Worm (Caenorhabditis elegans) whole organism, L1 larva: ENCODE data around the gene K11E4.1.

ENCODE experiments used
- C16A3.4 ChIP-seq: fragments of 150-350 bp; optimal IDR thresholded peaks from 2 replicates; lab custom pipeline; 2014; ENCODE audit warnings: missing biosample characterization, missing genetic modification characterization
- F16B12.6 ChIP-seq: fragments of 150-350 bp; optimal IDR thresholded peaks from 2 replicates; lab custom pipeline; 2014; ENCODE audit warnings: missing biosample characterization, missing genetic modification characterization
- Y116A8C.19 ChIP-seq: sonication (generic microtip); optimal IDR thresholded peaks from 2 replicates; lab custom pipeline; 2016; ENCODE audit warnings: missing compliant biosample characterization, missing genetic modification characterization, borderline replicate concordance
- alr-1 ChIP-seq: fragments of 200-800 bp; sonication (Bioruptor generic); optimal IDR thresholded peaks from 2 replicates; lab custom pipeline; 2018; ENCODE audit warnings: borderline replicate concordance, mild to moderate bottlenecking, missing genetic modification characterization, missing compliant biosample characterization
- blmp-1 ChIP-seq: fragments of 150-350 bp; optimal IDR thresholded peaks from 2 replicates; lab custom pipeline; 2014; ENCODE audit warnings: missing biosample characterization, missing genetic modification characterization
- ceh-8 ChIP-seq: fragments of 200-800 bp; sonication (Bioruptor generic); optimal IDR thresholded peaks from 2 replicates; lab custom pipeline; 2018; ENCODE audit warnings: mild to moderate bottlenecking, missing genetic modification characterization, moderate library complexity, missing compliant biosample characterization
- ceh-88 ChIP-seq: fragments of 200-800 bp; sonication (Bioruptor generic); IDR thresholded peaks from 2 replicates; pipeline ENCODE4 v1.3.6; 2022; ENCODE audit warnings: missing genetic modification characterization, missing compliant biosample characterization
- dsc-1 ChIP-seq: sonication (generic microtip); optimal IDR thresholded peaks from 2 replicates; lab custom pipeline; 2016; ENCODE audit warnings: mild to moderate bottlenecking, missing genetic modification characterization, missing compliant biosample characterization
- efl-3 ChIP-seq: fragments of 200-800 bp; sonication (Bioruptor generic); optimal IDR thresholded peaks from 2 replicates; lab custom pipeline; 2018; ENCODE audit warnings: mild to moderate bottlenecking, missing genetic modification characterization, missing compliant biosample characterization
- egl-27 ChIP-seq, 2 experiments: fragments of 150-350 bp in 1 of 2; sonication (generic microtip); optimal IDR thresholded peaks; 3 replicates each; lab custom pipeline; 2017 to 2018; ENCODE audit warnings: missing biosample characterization in 2 of 2, missing genetic modification characterization in 2 of 2, missing genetic modification reagents in 2 of 2
- elt-2 ChIP-seq: sonication (generic microtip); optimal IDR thresholded peaks from 2 replicates; lab custom pipeline; 2016; ENCODE audit warnings: missing genetic modification characterization, mild to moderate bottlenecking, inconsistent platforms, missing compliant biosample characterization, missing genetic modification reagents
- elt-3 ChIP-seq, 6 experiments: fragments of 150-350 bp in 1 of 6; sonication (generic microtip); optimal IDR thresholded peaks; 2 replicates each; lab custom pipeline; 2017 to 2018; ENCODE audit warnings: missing biosample characterization in 6 of 6, missing genetic modification characterization in 6 of 6, inconsistent platforms in 1 of 6
- fkh-10 ChIP-seq: sonication (generic microtip); optimal IDR thresholded peaks from 2 replicates; lab custom pipeline; 2017; ENCODE audit warnings: missing biosample characterization, missing genetic modification reagents, missing genetic modification characterization
- fkh-4 ChIP-seq: sonication (generic microtip); optimal IDR thresholded peaks from 2 replicates; lab custom pipeline; 2016; ENCODE audit warnings: missing compliant biosample characterization, missing genetic modification characterization, borderline replicate concordance
- fkh-8 ChIP-seq: sonication (generic microtip); optimal IDR thresholded peaks from 2 replicates; lab custom pipeline; 2016; ENCODE audit warnings: mild to moderate bottlenecking, missing genetic modification characterization, missing compliant biosample characterization
- hlh-4 ChIP-seq: sonication (generic microtip); optimal IDR thresholded peaks from 2 replicates; lab custom pipeline; 2016; ENCODE audit warnings: mild to moderate bottlenecking, missing genetic modification characterization, missing compliant biosample characterization
- irx-1 ChIP-seq: sonication (generic microtip); optimal IDR thresholded peaks from 2 replicates; lab custom pipeline; 2016; ENCODE audit warnings: missing genetic modification characterization, missing compliant biosample characterization
- lin-13 ChIP-seq: fragments of 150-350 bp; optimal IDR thresholded peaks from 2 replicates; lab custom pipeline; 2014; ENCODE audit warnings: missing biosample characterization, missing genetic modification reagents, missing genetic modification characterization
- lin-14 ChIP-seq: fragments of 200-800 bp; sonication (Bioruptor generic); optimal IDR thresholded peaks from 2 replicates; lab custom pipeline; 2018; ENCODE audit warnings: mild to moderate bottlenecking, missing genetic modification characterization, moderate library complexity, missing compliant biosample characterization
- lin-35 ChIP-seq, 2 experiments: fragments of 150-350 bp; optimal IDR thresholded peaks; 2 replicates each; lab custom pipeline; 2014; ENCODE audit warnings: missing biosample characterization in 2 of 2, missing genetic modification characterization in 2 of 2, missing genetic modification reagents in 2 of 2
- lin-39 ChIP-seq: fragments of 150-350 bp; optimal IDR thresholded peaks from 2 replicates; lab custom pipeline; 2014; ENCODE audit warnings: missing biosample characterization, missing genetic modification reagents, missing genetic modification characterization
- mab-9 ChIP-seq: fragments of 200-800 bp; sonication (Bioruptor generic); IDR thresholded peaks from 2 replicates; pipeline ENCODE4 v1.3.6; 2022; ENCODE audit warnings: missing genetic modification reagents, missing genetic modification characterization, missing compliant biosample characterization
- mep-1 ChIP-seq: fragments of 150-350 bp; optimal IDR thresholded peaks from 2 replicates; lab custom pipeline; 2014; ENCODE audit warnings: missing biosample characterization, missing genetic modification characterization
- nhr-20 ChIP-seq: sonication (generic microtip); optimal IDR thresholded peaks from 2 replicates; lab custom pipeline; 2016; ENCODE audit warnings: mild to moderate bottlenecking, missing genetic modification characterization, missing compliant biosample characterization
- nhr-28 ChIP-seq: fragments of 150-350 bp; optimal IDR thresholded peaks from 2 replicates; lab custom pipeline; 2014; ENCODE audit warnings: missing biosample characterization, missing genetic modification characterization
- nhr-47 ChIP-seq: sonication (generic microtip); optimal IDR thresholded peaks from 2 replicates; lab custom pipeline; 2016; ENCODE audit warnings: mild to moderate bottlenecking, missing genetic modification characterization, moderate library complexity, missing compliant biosample characterization
- nhr-71 ChIP-seq: sonication (generic microtip); optimal IDR thresholded peaks from 2 replicates; lab custom pipeline; 2016; ENCODE audit warnings: mild to moderate bottlenecking, missing genetic modification characterization, moderate library complexity, missing compliant biosample characterization
- nhr-76 ChIP-seq: sonication (generic microtip); optimal IDR thresholded peaks from 2 replicates; lab custom pipeline; 2017; ENCODE audit warnings: missing biosample characterization, missing genetic modification characterization
- nhr-85 ChIP-seq: sonication (generic microtip); peaks from one replicate; lab custom pipeline; 2016; ENCODE audit warnings: missing genetic modification characterization, inconsistent platforms, missing compliant biosample characterization
- nhr-90 ChIP-seq: sonication (generic microtip); optimal IDR thresholded peaks from 2 replicates; lab custom pipeline; 2016; ENCODE audit warnings: mild to moderate bottlenecking, missing genetic modification characterization, missing compliant biosample characterization; ENCODE audit not compliant: poor library complexity
- pqm-1 ChIP-seq: sonication (generic microtip); optimal IDR thresholded peaks from 3 replicates; lab custom pipeline; 2017; ENCODE audit warnings: missing biosample characterization, missing genetic modification characterization
- rnt-1 ChIP-seq: sonication (generic microtip); optimal IDR thresholded peaks from 2 replicates; lab custom pipeline; 2016; ENCODE audit warnings: mild to moderate bottlenecking, missing genetic modification characterization, moderate library complexity, missing compliant biosample characterization
- skn-1 ChIP-seq: fragments of 150-350 bp; optimal IDR thresholded peaks from 2 replicates; lab custom pipeline; 2014; ENCODE audit warnings: missing biosample characterization, missing genetic modification characterization
- snpc-4 ChIP-seq: fragments of 150-350 bp; optimal IDR thresholded peaks from 2 replicates; lab custom pipeline; 2014; ENCODE audit warnings: missing biosample characterization, missing genetic modification characterization
- snu-23 ChIP-seq: sonication (generic microtip); optimal IDR thresholded peaks from 2 replicates; lab custom pipeline; 2016; ENCODE audit warnings: missing genetic modification characterization, missing compliant biosample characterization
- swsn-7 ChIP-seq: sonication (generic microtip); optimal IDR thresholded peaks from 2 replicates; lab custom pipeline; 2016; ENCODE audit warnings: missing genetic modification characterization, missing compliant biosample characterization
- tbx-2 ChIP-seq: sonication (generic microtip); optimal IDR thresholded peaks from 2 replicates; lab custom pipeline; 2016; ENCODE audit warnings: missing genetic modification characterization, missing compliant biosample characterization
- unc-86 ChIP-seq: sonication (generic microtip); optimal IDR thresholded peaks from 2 replicates; lab custom pipeline; 2016; ENCODE audit warnings: missing genetic modification characterization, missing compliant biosample characterization
- xbp-1 ChIP-seq: sonication (generic microtip); optimal IDR thresholded peaks from 2 replicates; lab custom pipeline; 2016; ENCODE audit warnings: missing genetic modification characterization, missing compliant biosample characterization

Gene K11E4.1

DNA sequence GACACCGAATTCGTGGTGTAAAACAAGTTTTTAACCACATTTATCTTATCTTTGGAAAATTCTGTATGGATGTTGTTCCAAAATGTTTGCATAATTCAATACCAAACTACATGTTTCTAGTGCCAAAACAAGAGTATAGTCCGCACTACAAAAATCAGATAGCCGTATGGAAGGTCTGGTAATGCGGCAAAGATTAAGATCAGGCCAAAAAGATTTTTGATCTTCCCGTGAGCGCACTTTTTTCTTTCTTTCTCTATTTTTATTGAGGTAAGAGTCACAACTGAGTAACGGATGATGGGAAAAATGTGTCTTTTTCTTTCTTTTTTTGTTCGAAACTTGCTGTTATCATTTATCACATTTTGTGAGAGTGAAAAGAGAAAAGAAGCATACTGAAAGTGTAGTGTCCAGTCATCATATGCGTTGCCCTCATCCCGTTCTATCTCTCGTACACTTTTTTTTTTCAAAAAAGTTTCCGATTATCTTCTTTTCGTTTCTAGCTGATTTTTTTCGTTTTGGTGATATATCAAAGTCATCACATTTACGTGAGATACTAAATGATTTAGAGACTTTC lies 30.7 kb downstream of the K11E4.1 start (continued):
- TF ChIP-seq egl-27 (tag; optimal IDR thresholded peaks at IDR 0.05; lab: Kevin White, UChicago) (no peak), hlh-4 (no peak), elt-3 (tag; optimal IDR thresholded peaks at IDR 0.05; lab: Kevin White, UChicago) (peak in 2 of 6 experiments; percentile 34 to 69), xbp-1 (tag; lab: Kevin White, UChicago) (no peak), nhr-76 (no peak), skn-1 (tag; lab: Kevin White, UChicago) (peak; percentile 6), lin-35 (GFP tag; optimal IDR thresholded peaks at IDR 0.05; lab: Kevin White, UChicago) (peak in 1 of 2 experiments; percentile 35), nhr-90 (no peak), C16A3.4 (tag; lab: Kevin White, UChicago) (peak; percentile 9), pqm-1 (tag; lab: Kevin White, UChicago) (no peak), unc-86 (tag; lab: Kevin White, UChicago) (no peak), Y116A8C.19 (tag; lab: Kevin White, UChicago) (no peak), dsc-1 (tag; lab: Kevin White, UChicago) (no peak), ceh-88 (GFP tag; lab: Robert Waterston, UW) (no peak), fkh-8 (tag; lab: Kevin White, UChicago) (no peak), lin-13 (GFP tag; lab: Kevin White, UChicago) (no peak), efl-3 (no peak), alr-1 (tag; lab: Kevin White, UChicago) (no peak), tbx-2 (tag; lab: Kevin White, UChicago) (peak; percentile 1), nhr-28 (no peak)

DNA sequence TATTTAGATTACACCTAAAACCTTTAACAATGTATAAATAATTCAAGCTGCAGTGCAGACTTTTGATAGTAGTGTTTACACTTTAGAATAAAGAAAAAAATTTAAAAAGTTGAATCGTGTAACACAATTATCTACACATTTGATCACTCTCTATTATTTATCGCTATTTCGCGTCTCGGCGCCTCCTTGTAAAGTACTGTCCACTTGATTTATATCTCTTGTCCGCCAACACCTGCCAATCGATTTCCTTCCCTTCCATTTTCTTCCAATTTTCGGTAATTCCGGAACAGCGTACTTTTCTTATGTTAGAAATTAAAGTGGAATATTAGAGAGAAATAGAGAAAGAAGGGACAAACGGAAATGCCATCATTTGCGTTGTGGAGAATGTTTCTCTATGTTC lies 31.6 kb downstream of the K11E4.1 start:
- no peak for TF ChIP-seq nhr-47 (tag; lab: Kevin White, UChicago)
- TF ChIP-seq snpc-4 = no peak
- no peak for TF ChIP-seq fkh-10 (GFP tag; lab: Kevin White, UChicago)
- TF ChIP-seq ceh-8 = no peak
- no peak for TF ChIP-seq fkh-4 (tag; lab: Kevin White, UChicago)
- TF ChIP-seq tbx-2 (tag; lab: Kevin White, UChicago) = no peak
- TF ChIP-seq nhr-90 = peak; percentile 3
- peak; percentile 59 for TF ChIP-seq irx-1 (tag; lab: Kevin White, UChicago)
- TF ChIP-seq nhr-20 (tag; lab: Kevin White, UChicago) = peak; percentile 76
- TF ChIP-seq mep-1 (tag; lab: Kevin White, UChicago) = peak; percentile 9
- peak in 1 of 6 experiments; percentile 39 for TF ChIP-seq elt-3 (tag; optimal IDR thresholded peaks at IDR 0.05; lab: Kevin White, UChicago)
- TF ChIP-seq mab-9 (GFP tag; lab: Robert Waterston, UW) = no peak
- TF ChIP-seq swsn-7 = no peak
- TF ChIP-seq nhr-71 = peak; percentile 72
- TF ChIP-seq blmp-1 (tag; lab: Kevin White, UChicago) = peak; percentile 79
- peak; percentile 60 for TF ChIP-seq lin-14 (GFP tag; lab: Kevin White, UChicago)
- no peak for TF ChIP-seq F16B12.6
- TF ChIP-seq nhr-85 (tag; lab: Kevin White, UChicago) = peak; percentile 87
- peak; percentile 22 for TF ChIP-seq snu-23
- TF ChIP-seq Y116A8C.19 (tag; lab: Kevin White, UChicago) = no peak
- no peak for TF ChIP-seq rnt-1 (tag; lab: Kevin White, UChicago)
- TF ChIP-seq lin-39 (tag; lab: Kevin White, UChicago) = no peak

DNA sequence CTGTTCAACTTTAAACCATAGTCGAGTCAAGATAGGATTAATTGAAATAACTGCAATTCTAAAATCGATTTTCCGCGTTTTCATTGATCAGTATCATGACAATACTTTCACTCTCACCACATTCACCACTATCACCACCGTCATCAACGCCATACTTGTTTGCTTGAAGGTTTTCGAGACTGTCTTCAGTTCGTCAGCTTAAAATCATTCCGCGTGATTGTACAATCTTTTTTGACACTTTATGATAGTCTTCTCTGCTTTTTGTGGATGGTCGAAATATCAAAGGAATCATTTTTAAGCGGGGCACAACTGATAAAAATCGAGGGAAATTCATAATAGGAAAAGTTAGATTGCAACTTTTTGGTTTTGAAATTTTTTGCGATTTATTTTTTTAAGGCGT lies 32.3 kb downstream of the K11E4.1 start:
- TF ChIP-seq swsn-7 (no peak), elt-2 (tag; lab: Kevin White, UChicago) (peak; percentile 52)
- TF ChIP-seq, all 84 proteins: peak for 1
